Fruit fly (Drosophila melanogaster): ENCODE measurements around the gene Orct.

Gene Orct

dm6 chr3R:24259278-24260040 is 16.6 kb upstream of the Orct start (continued):
- TF ChIP-seq danr (GFP tag; IDR thresholded peaks at IDR 0.05) (peak; percentile 69), HHEX (GFP tag; optimal IDR thresholded peaks at IDR 0.05) (peak; percentile 91), CG13894 (tag; optimal IDR thresholded peaks at IDR 0.05) (peak; percentile 69), Myb (GFP tag; optimal IDR thresholded peaks at IDR 0.05) (peak; percentile 77), Eip74EF (GFP tag; optimal IDR thresholded peaks at IDR 0.05) (peak in 1 of 2 experiments; percentile 69), MBD-R2 (GFP tag; IDR thresholded peaks at IDR 0.05) (peak; percentile 80), caup (GFP tag; optimal IDR thresholded peaks at IDR 0.05; ENCODE audit: severe bottlenecking) (peak; percentile 87), da (GFP tag; optimal IDR thresholded peaks at IDR 0.05) (peak; percentile 59), cwo (GFP tag; optimal IDR thresholded peaks at IDR 0.05) (peak; percentile 86), CG6689 (GFP tag; IDR thresholded peaks at IDR 0.05) (peak; percentile 88), Sin3A (optimal IDR thresholded peaks at IDR 0.05) (no peak), CG1233 (GFP tag; optimal IDR thresholded peaks at IDR 0.05) (peak; percentile 88), CG2199 (GFP tag; IDR thresholded peaks at IDR 0.05) (peak; percentile 93), zen2 (GFP tag; IDR thresholded peaks at IDR 0.05; ENCODE audit: partially characterized antibody) (no peak), wor (GFP tag; IDR thresholded peaks at IDR 0.05) (peak; percentile 62), CG4404 (GFP tag; IDR thresholded peaks at IDR 0.05) (peak; percentile 84), Med (GFP tag) (peak; percentile 99), mam (GFP tag; optimal IDR thresholded peaks at IDR 0.05) (peak; percentile 93), CoRest (tag; optimal IDR thresholded peaks at IDR 0.05) (peak; percentile 89), luna (GFP tag; optimal IDR thresholded peaks at IDR 0.05) (peak; percentile 74), pfk (GFP tag; optimal IDR thresholded peaks at IDR 0.05) (peak; percentile 37), CG32767 (GFP tag; IDR thresholded peaks at IDR 0.05) (peak; percentile 83), sens-2 (GFP tag; IDR thresholded peaks at IDR 0.05) (peak; percentile 76), CG17328 (GFP tag; IDR thresholded peaks at IDR 0.05) (peak; percentile 92), Lhr (GFP tag; optimal IDR thresholded peaks at IDR 0.05) (no peak), CG14441 (GFP tag; IDR thresholded peaks at IDR 0.05) (peak; percentile 83), B-H1 (GFP tag; IDR thresholded peaks at IDR 0.05) (peak; percentile 79), Atf-2 (GFP tag; optimal IDR thresholded peaks at IDR 0.05) (peak; percentile 88), MESR4 (GFP tag; optimal IDR thresholded peaks at IDR 0.05) (no peak), Ptx1 (GFP tag; IDR thresholded peaks at IDR 0.05) (peak; percentile 89), CkIIα-i1 (GFP tag; IDR thresholded peaks at IDR 0.05) (no peak), CG2712 (tag; optimal IDR thresholded peaks at IDR 0.05) (peak; percentile 93), Oaz (GFP tag; IDR thresholded peaks at IDR 0.05) (peak; percentile 55), CG3281 (GFP tag; optimal IDR thresholded peaks at IDR 0.05) (peak; percentile 90), CG32532 (GFP tag; IDR thresholded peaks at IDR 0.05) (peak; percentile 91), jing (GFP tag; optimal IDR thresholded peaks at IDR 0.05) (peak; percentile 83), fd102C (GFP tag; optimal IDR thresholded peaks at IDR 0.05) (peak; percentile 86), Bteb2 (GFP tag; optimal IDR thresholded peaks at IDR 0.05) (peak; percentile 86), Ravus (GFP tag; IDR thresholded peaks at IDR 0.05) (peak; percentile 68), usp (GFP tag; optimal IDR thresholded peaks at IDR 0.05) (no peak), CG10959 (GFP tag; IDR thresholded peaks at IDR 0.05) (peak; percentile 80), CG12299 (tag; optimal IDR thresholded peaks at IDR 0.05) (peak; percentile 83), Taf1 (GFP tag; IDR thresholded peaks at IDR 0.05) (peak; percentile 85), amos (GFP tag; IDR thresholded peaks at IDR 0.05; ENCODE audit: partially characterized antibody) (no peak), ttk (GFP tag; IDR thresholded peaks at IDR 0.05) (peak; percentile 74), CG6175 (GFP tag; IDR thresholded peaks at IDR 0.05) (peak; percentile 68; the same call in 2 of the 3 replicates), CG17186 (GFP tag; optimal IDR thresholded peaks at IDR 0.05) (peak; percentile 58), Doc2 (GFP tag; IDR thresholded peaks at IDR 0.05) (no peak), CG8290 (GFP tag; optimal IDR thresholded peaks at IDR 0.05) (no peak), CG8290 (tag; optimal IDR thresholded peaks at IDR 0.05) (peak; percentile 52 to 98), Ada2b (GFP tag; IDR thresholded peaks at IDR 0.05) (peak; percentile 86)
